Worm (Caenorhabditis elegans) whole organism, L1 larva: Measurements from ENCODE around the gene srsx-14.

Source experiments
- C04F5.9 ChIP-seq: sonication (generic microtip); optimal IDR thresholded peaks from 2 replicates; lab custom pipeline; 2016; ENCODE audit warnings: missing genetic modification characterization, missing compliant biosample characterization
- C16A3.4 ChIP-seq: fragments of 150-350 bp; optimal IDR thresholded peaks from 2 replicates; lab custom pipeline; 2014; ENCODE audit warnings: missing biosample characterization, missing genetic modification characterization
- F16B12.6 ChIP-seq: fragments of 150-350 bp; optimal IDR thresholded peaks from 2 replicates; lab custom pipeline; 2014; ENCODE audit warnings: missing biosample characterization, missing genetic modification characterization
- Y116A8C.19 ChIP-seq: sonication (generic microtip); optimal IDR thresholded peaks from 2 replicates; lab custom pipeline; 2016; ENCODE audit warnings: missing compliant biosample characterization, missing genetic modification characterization, borderline replicate concordance
- aly-2 ChIP-seq: fragments of 150-350 bp; optimal IDR thresholded peaks from 2 replicates; lab custom pipeline; 2014; ENCODE audit warnings: missing biosample characterization, missing genetic modification characterization
- blmp-1 ChIP-seq: fragments of 150-350 bp; optimal IDR thresholded peaks from 2 replicates; lab custom pipeline; 2014; ENCODE audit warnings: missing biosample characterization, missing genetic modification characterization
- ceh-63 ChIP-seq: fragments of 200-800 bp; sonication (Bioruptor generic); optimal IDR thresholded peaks from 2 replicates; lab custom pipeline; 2018; ENCODE audit warnings: mild to moderate bottlenecking, missing genetic modification characterization, missing compliant biosample characterization
- dpl-1 ChIP-seq, 3 experiments: fragments of 150-350 bp in 2 of 3; sonication (generic microtip) in 1 of 3; optimal IDR thresholded peaks; 2 replicates each; lab custom pipeline; 2014 to 2017; ENCODE audit warnings: missing biosample characterization in 3 of 3, missing genetic modification characterization in 3 of 3, missing genetic modification reagents in 3 of 3
- efl-1 ChIP-seq, 4 experiments: fragments of 150-350 bp; optimal IDR thresholded peaks in 3 of 4; peaks in 1 of 4; 1 replicate in 1 of 4; 2 replicates in 3 of 4; lab custom pipeline; 2014; ENCODE audit warnings: missing biosample characterization in 2 of 4, missing genetic modification characterization in 2 of 4, missing genetic modification reagents in 2 of 4
- egl-13 ChIP-seq: sonication (generic microtip); optimal IDR thresholded peaks from 2 replicates; lab custom pipeline; 2016; ENCODE audit warnings: missing genotype, missing genetic modification reagents, missing genetic modification characterization, missing compliant biosample characterization
- egl-27 ChIP-seq, 2 experiments: fragments of 150-350 bp in 1 of 2; sonication (generic microtip); optimal IDR thresholded peaks; 3 replicates each; lab custom pipeline; 2017 to 2018; ENCODE audit warnings: missing biosample characterization in 2 of 2, missing genetic modification characterization in 2 of 2, missing genetic modification reagents in 2 of 2
- elt-2 ChIP-seq: sonication (generic microtip); optimal IDR thresholded peaks from 2 replicates; lab custom pipeline; 2016; ENCODE audit warnings: missing genetic modification characterization, mild to moderate bottlenecking, inconsistent platforms, missing compliant biosample characterization, missing genetic modification reagents
- ets-5 ChIP-seq: fragments of 200-800 bp; sonication (Bioruptor generic); IDR thresholded peaks from 2 replicates; pipeline ENCODE4 v1.3.6; 2022; ENCODE audit warnings: missing genetic modification characterization, missing compliant biosample characterization
- hlh-17 ChIP-seq: fragments of 200-800 bp; sonication (Bioruptor generic); optimal IDR thresholded peaks from 2 replicates; lab custom pipeline; 2018; ENCODE audit warnings: missing genetic modification characterization, mild to moderate bottlenecking, missing compliant biosample characterization, moderate library complexity, borderline replicate concordance
- lin-14 ChIP-seq: fragments of 200-800 bp; sonication (Bioruptor generic); optimal IDR thresholded peaks from 2 replicates; lab custom pipeline; 2018; ENCODE audit warnings: mild to moderate bottlenecking, missing genetic modification characterization, moderate library complexity, missing compliant biosample characterization
- lin-15B ChIP-seq: fragments of 150-350 bp; sonication (generic microtip); optimal IDR thresholded peaks from 3 replicates; lab custom pipeline; 2014; ENCODE audit warnings: missing biosample characterization, missing genetic modification characterization
- lin-35 ChIP-seq, 2 experiments: fragments of 150-350 bp; optimal IDR thresholded peaks; 2 replicates each; lab custom pipeline; 2014; ENCODE audit warnings: missing biosample characterization in 2 of 2, missing genetic modification characterization in 2 of 2, missing genetic modification reagents in 2 of 2
- mep-1 ChIP-seq: fragments of 150-350 bp; optimal IDR thresholded peaks from 2 replicates; lab custom pipeline; 2014; ENCODE audit warnings: missing biosample characterization, missing genetic modification characterization
- nhr-12 ChIP-seq: sonication (generic microtip); optimal IDR thresholded peaks from 2 replicates; lab custom pipeline; 2017; ENCODE audit warnings: missing biosample characterization, missing genetic modification characterization
- nhr-19 ChIP-seq: fragments of 200-800 bp; sonication (Bioruptor generic); conservative IDR thresholded peaks from 2 replicates; pipeline ENCODE4 v1.3.6; 2022; ENCODE audit warnings: missing genetic modification characterization, missing compliant biosample characterization
- nhr-20 ChIP-seq: sonication (generic microtip); optimal IDR thresholded peaks from 2 replicates; lab custom pipeline; 2016; ENCODE audit warnings: mild to moderate bottlenecking, missing genetic modification characterization, missing compliant biosample characterization
- nhr-77 ChIP-seq: fragments of 150-350 bp; optimal IDR thresholded peaks from 2 replicates; lab custom pipeline; 2014; ENCODE audit warnings: missing biosample characterization, missing genetic modification characterization
- nhr-84 ChIP-seq: sonication (generic microtip); optimal IDR thresholded peaks from 2 replicates; lab custom pipeline; 2017; ENCODE audit warnings: missing biosample characterization, missing genetic modification characterization
- nhr-85 ChIP-seq: sonication (generic microtip); peaks from one replicate; lab custom pipeline; 2016; ENCODE audit warnings: missing genetic modification characterization, inconsistent platforms, missing compliant biosample characterization
- pax-3 ChIP-seq: fragments of 200-800 bp; sonication (Bioruptor generic); optimal IDR thresholded peaks from 2 replicates; lab custom pipeline; 2018; ENCODE audit warnings: mild to moderate bottlenecking, missing genetic modification characterization, moderate library complexity, missing compliant biosample characterization
- skn-1 ChIP-seq: fragments of 150-350 bp; optimal IDR thresholded peaks from 2 replicates; lab custom pipeline; 2014; ENCODE audit warnings: missing biosample characterization, missing genetic modification characterization
- snu-23 ChIP-seq: sonication (generic microtip); optimal IDR thresholded peaks from 2 replicates; lab custom pipeline; 2016; ENCODE audit warnings: missing genetic modification characterization, missing compliant biosample characterization
- tbx-2 ChIP-seq: sonication (generic microtip); optimal IDR thresholded peaks from 2 replicates; lab custom pipeline; 2016; ENCODE audit warnings: missing genetic modification characterization, missing compliant biosample characterization
- tlp-1 ChIP-seq: fragments of 150-350 bp; optimal IDR thresholded peaks from 2 replicates; lab custom pipeline; 2014; ENCODE audit warnings: missing biosample characterization, missing genetic modification characterization
- vab-15 ChIP-seq: sonication (generic microtip); optimal IDR thresholded peaks from 2 replicates; lab custom pipeline; 2017; ENCODE audit warnings: missing genotype, mild to moderate bottlenecking, missing genetic modification characterization, missing compliant biosample characterization

The srsx-14 gene

ce11 chrIV:5664375-5665004 lies 37.5 kb upstream of the srsx-14 start, which contains the start of gene bec-1:
bec-1 (minus strand) TSS chrIV:5664425.
- TF ChIP-seq pax-3 (tag; lab: Kevin White, UChicago): no peak
- peak; percentile 1 for TF ChIP-seq lin-14 (GFP tag; lab: Kevin White, UChicago)
- no peak for TF ChIP-seq efl-1 (optimal IDR thresholded peaks at IDR 0.05; lab: Kevin White, UChicago)
- peak in 1 of 2 experiments; percentile 72 for TF ChIP-seq efl-1 (GFP tag; optimal IDR thresholded peaks at IDR 0.05 in 1 of 2; lab: Kevin White, UChicago)
- TF ChIP-seq blmp-1 (tag; lab: Kevin White, UChicago): peak; percentile 19
- TF ChIP-seq mep-1 (tag; lab: Kevin White, UChicago): peak; percentile 2
- no peak for TF ChIP-seq ets-5 (GFP tag; lab: Robert Waterston, UW)

ce11 chrIV:5662886-5663285 lies 35.9 kb upstream of the srsx-14 start:
- TF ChIP-seq nhr-19 (GFP tag; lab: Robert Waterston, UW): no peak
- peak; percentile 13 for TF ChIP-seq nhr-85 (tag; lab: Kevin White, UChicago)
- no peak for TF ChIP-seq egl-27 (tag; optimal IDR thresholded peaks at IDR 0.05; lab: Kevin White, UChicago)
- TF ChIP-seq snu-23 (GFP tag; lab: Kevin White, UChicago): no peak

ce11 chrIV:5662073-5662472 lies 35.1 kb upstream of the srsx-14 start:
- no peak for TF ChIP-seq efl-1 (optimal IDR thresholded peaks at IDR 0.05; lab: Kevin White, UChicago)
- peak in 1 of 2 experiments; percentile 17 for TF ChIP-seq efl-1 (GFP tag; optimal IDR thresholded peaks at IDR 0.05 in 1 of 2; lab: Kevin White, UChicago)
- no peak for TF ChIP-seq nhr-19 (GFP tag; lab: Robert Waterston, UW)
- no peak for TF ChIP-seq nhr-84 (tag; lab: Kevin White, UChicago)
- TF ChIP-seq F16B12.6 (tag; lab: Kevin White, UChicago): no peak
- no peak for TF ChIP-seq egl-13 (tag; lab: Kevin White, UChicago)
- no peak for TF ChIP-seq nhr-12 (tag; lab: Kevin White, UChicago)
- no peak for TF ChIP-seq Y116A8C.19 (tag; lab: Kevin White, UChicago)
- no peak for TF ChIP-seq tlp-1 (tag; lab: Kevin White, UChicago)
- TF ChIP-seq, all 84 proteins: peak for 1

- TF ChIP-seq efl-1 (optimal IDR thresholded peaks at IDR 0.05; lab: Kevin White, UChicago): no peak
- TF ChIP-seq efl-1 (GFP tag; optimal IDR thresholded peaks at IDR 0.05 in 1 of 2; lab: Kevin White, UChicago): peak in 1 of 2 experiments; percentile 88
- no peak for TF ChIP-seq C04F5.9
- no peak for TF ChIP-seq nhr-85 (tag; lab: Kevin White, UChicago)
- TF ChIP-seq ceh-63 (GFP tag; lab: Kevin White, UChicago): no peak
Measured at ce11 chrIV:5660239-5660638, 33.3 kb upstream of the srsx-14 start, which contains the start of gene skn-1. skn-1 (minus strand) TSS chrIV:5660384.

- TF ChIP-seq hlh-17 (GFP tag; lab: Kevin White, UChicago): no peak
- no peak for TF ChIP-seq nhr-19 (GFP tag; lab: Robert Waterston, UW)
- TF ChIP-seq lin-15B (tag; lab: Kevin White, UChicago): no peak
- TF ChIP-seq skn-1: no peak
- no peak for TF ChIP-seq nhr-20
- TF ChIP-seq lin-14 (GFP tag; lab: Kevin White, UChicago): peak; percentile 12
- TF ChIP-seq vab-15 (tag; lab: Kevin White, UChicago): no peak
- TF ChIP-seq lin-35 (GFP tag; optimal IDR thresholded peaks at IDR 0.05; lab: Kevin White, UChicago): peak in 1 of 2 experiments; percentile 24
- TF ChIP-seq C16A3.4: no peak
- TF ChIP-seq C04F5.9: no peak
- TF ChIP-seq dpl-1 (GFP tag; optimal IDR thresholded peaks at IDR 0.05; lab: Kevin White, UChicago): no peak
- no peak for TF ChIP-seq Y116A8C.19 (tag; lab: Kevin White, UChicago)
- TF ChIP-seq nhr-77 (tag; lab: Kevin White, UChicago): no peak
- TF ChIP-seq aly-2 (tag; lab: Kevin White, UChicago): no peak
- peak; percentile 58 for TF ChIP-seq elt-2
- no peak for TF ChIP-seq tbx-2
Measured at ce11 chrIV:5659461-5659860, 32.5 kb upstream of the srsx-14 start.
